Worm (Caenorhabditis elegans) whole organism, midembryonic: ENCODE results near the gene srz-82.

Experiments
- T22C8.4 ChIP-seq: fragments of 200-800 bp; sonication (Bioruptor generic); IDR thresholded peaks from 2 replicates; pipeline ENCODE4 v1.3.6; 2022; ENCODE audit warnings: missing genetic modification characterization, missing compliant biosample characterization
- cog-1 ChIP-seq: sonication (generic microtip); optimal IDR thresholded peaks from 2 replicates; lab custom pipeline; 2016; ENCODE audit warnings: missing genetic modification characterization, missing compliant biosample characterization
- flt-1 ChIP-seq: fragments of 200-800 bp; sonication (Bioruptor generic); IDR thresholded peaks from 2 replicates; pipeline ENCODE4 v1.3.6; 2022; ENCODE audit warnings: missing genetic modification characterization, missing compliant biosample characterization
- med-1 ChIP-seq: sonication (generic microtip); optimal IDR thresholded peaks from 2 replicates; lab custom pipeline; 2017; ENCODE audit warnings: missing genetic modification characterization, mild to moderate bottlenecking, missing compliant biosample characterization, antibody characterized with exemption, missing genetic modification reagents; ENCODE audit not compliant: insufficient read depth
- ref-1 ChIP-seq: fragments of 200-800 bp; sonication (Bioruptor generic); conservative IDR thresholded peaks from 2 replicates; pipeline ENCODE4 v1.3.6; 2022; ENCODE audit warnings: missing genetic modification reagents, missing genetic modification characterization, missing compliant biosample characterization
- tab-1 ChIP-seq: fragments of 200-800 bp; sonication (Bioruptor generic); IDR thresholded peaks from 2 replicates; pipeline ENCODE4 v1.3.6; 2022; ENCODE audit warnings: missing genetic modification characterization, missing compliant biosample characterization
- ztf-23 ChIP-seq: fragments of 200-800 bp; sonication (Bioruptor generic); IDR thresholded peaks from 2 replicates; pipeline ENCODE4 v1.3.6; 2022; ENCODE audit warnings: missing genetic modification reagents, missing genetic modification characterization, missing compliant biosample characterization
- ztf-29 ChIP-seq: fragments of 200-800 bp; sonication (Bioruptor generic); IDR thresholded peaks from 2 replicates; pipeline ENCODE4 v1.3.6; 2022; ENCODE audit warnings: missing genetic modification reagents, missing genetic modification characterization, missing compliant biosample characterization

DNA sequence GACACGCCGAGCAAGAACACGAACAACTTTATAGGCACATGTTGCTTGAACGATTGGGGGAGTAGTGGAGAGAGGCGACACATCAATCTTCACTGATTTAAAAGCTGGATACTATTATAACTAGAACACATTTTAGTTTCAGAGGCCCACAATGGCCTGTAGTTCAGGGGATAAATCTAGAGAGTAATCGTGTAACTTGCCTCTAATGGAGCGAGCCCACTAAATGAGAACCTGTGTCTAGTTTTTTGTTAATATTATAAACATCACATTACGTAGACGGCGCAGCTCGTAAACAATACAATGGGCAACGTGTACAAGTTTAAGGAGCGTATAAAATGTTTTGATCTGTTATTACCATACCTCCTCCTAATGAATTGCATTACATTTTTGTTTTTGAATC is 38.1 kb upstream of the srz-82 start, which contains the start of gene F58E2.5:
- TF ChIP-seq ref-1 (GFP tag; lab: Robert Waterston, UW) (no peak), flt-1 (GFP tag; lab: Robert Waterston, UW) (no peak), med-1 (GFP tag; lab: Kevin White, UChicago) (no peak), ztf-23 (GFP tag; lab: Robert Waterston, UW) (no peak), cog-1 (tag; lab: Kevin White, UChicago) (no peak), T22C8.4 (GFP tag; lab: Robert Waterston, UW) (no peak), tab-1 (no peak), ztf-29 (GFP tag; lab: Robert Waterston, UW) (no peak)
